Worm (Caenorhabditis elegans) whole organism, young adult: ENCODE data around the gene epg-9.
A peak's percentile ranks its signal among the peaks of the same experiment; 100 is the strongest.

Source experiments
- B0261.1 ChIP-seq: sonication (generic microtip); optimal IDR thresholded peaks from 2 replicates; lab custom pipeline; 2016; ENCODE audit warnings: mild to moderate bottlenecking, missing genetic modification characterization, moderate library complexity, missing compliant biosample characterization
- F23B12.7 ChIP-seq: sonication (generic microtip); optimal IDR thresholded peaks from 2 replicates; lab custom pipeline; 2017; ENCODE audit warnings: missing genetic modification characterization, mild to moderate bottlenecking, missing compliant biosample characterization, antibody characterized with exemption, moderate library complexity; ENCODE audit not compliant: insufficient read depth
- F55B11.4 ChIP-seq: sonication (generic microtip); optimal IDR thresholded peaks from 2 replicates; lab custom pipeline; 2016; ENCODE audit warnings: missing compliant biosample characterization, missing genetic modification characterization, borderline replicate concordance; ENCODE audit not compliant: insufficient read depth
- F57A8.1 ChIP-seq: fragments of 200-800 bp; sonication (Bioruptor generic); optimal IDR thresholded peaks from 2 replicates; lab custom pipeline; 2018; ENCODE audit warnings: mild to moderate bottlenecking, missing genetic modification characterization, moderate library complexity, missing compliant biosample characterization
- Y67H2A.10 ChIP-seq: fragments of 200-800 bp; sonication (Bioruptor generic); conservative IDR thresholded peaks from 2 replicates; pipeline ENCODE4 v1.3.6; 2022; ENCODE audit warnings: missing genetic modification reagents, missing genetic modification characterization, missing compliant biosample characterization
- Y79H2A.3 ChIP-seq: fragments of 200-800 bp; sonication (Bioruptor generic); conservative IDR thresholded peaks from 2 replicates; pipeline ENCODE4 v1.3.6; 2022; ENCODE audit warnings: missing genetic modification reagents, missing genetic modification characterization, missing compliant biosample characterization
- ZK185.1 ChIP-seq: sonication (generic microtip); optimal IDR thresholded peaks from 2 replicates; lab custom pipeline; 2016; ENCODE audit warnings: mild to moderate bottlenecking, missing genetic modification characterization, missing compliant biosample characterization; ENCODE audit not compliant: poor library complexity, severe bottlenecking
- aptf-3 ChIP-seq: fragments of 200-800 bp; sonication (Bioruptor generic); IDR thresholded peaks from 2 replicates; pipeline ENCODE4 v1.3.6; 2022; ENCODE audit warnings: missing genetic modification characterization, missing compliant biosample characterization
- atf-7 ChIP-seq: sonication (generic microtip); optimal IDR thresholded peaks from 2 replicates; lab custom pipeline; 2017; ENCODE audit warnings: mild to moderate bottlenecking, missing genetic modification characterization, missing compliant biosample characterization
- attf-3 ChIP-seq: fragments of 200-800 bp; sonication (Bioruptor generic); conservative IDR thresholded peaks from 2 replicates; pipeline ENCODE4 v1.3.6; 2022; ENCODE audit warnings: missing genetic modification reagents, missing genetic modification characterization, missing compliant biosample characterization
- attf-6 ChIP-seq: fragments of 200-800 bp; sonication (Bioruptor generic); IDR thresholded peaks from 2 replicates; pipeline ENCODE4 v1.3.6; 2022; ENCODE audit warnings: missing genetic modification reagents, missing genetic modification characterization, missing compliant biosample characterization
- bed-2 ChIP-seq: fragments of 200-800 bp; sonication (Bioruptor generic); IDR thresholded peaks from 2 replicates; pipeline ENCODE4 v1.3.6; 2022; ENCODE audit warnings: missing genetic modification reagents, missing genetic modification characterization, missing compliant biosample characterization
- ceh-27 ChIP-seq: fragments of 200-800 bp; sonication (Bioruptor generic); optimal IDR thresholded peaks from 2 replicates; lab custom pipeline; 2018; ENCODE audit warnings: mild to moderate bottlenecking, missing genetic modification characterization, moderate library complexity, missing compliant biosample characterization
- chd-7 ChIP-seq: sonication (generic microtip); optimal IDR thresholded peaks from 2 replicates; lab custom pipeline; 2016; ENCODE audit warnings: mild to moderate bottlenecking, missing genetic modification characterization, moderate library complexity, missing compliant biosample characterization
- dox-1 ChIP-seq: fragments of 200-800 bp; sonication (Bioruptor generic); IDR thresholded peaks from 2 replicates; pipeline ENCODE4 v1.3.6; 2022; ENCODE audit warnings: missing genetic modification reagents, missing genetic modification characterization, missing compliant biosample characterization
- dpl-1 ChIP-seq: fragments of 150-350 bp; optimal IDR thresholded peaks from 2 replicates; lab custom pipeline; 2014; ENCODE audit warnings: missing biosample characterization, missing genetic modification reagents, missing genetic modification characterization
- egl-18 ChIP-seq: fragments of 200-800 bp; sonication (Bioruptor generic); IDR thresholded peaks from 2 replicates; pipeline ENCODE4 v1.3.6; 2022; ENCODE audit warnings: missing genetic modification reagents, missing genetic modification characterization, missing compliant biosample characterization
- egrh-3 ChIP-seq: fragments of 200-800 bp; sonication (Bioruptor generic); IDR thresholded peaks from 2 replicates; pipeline ENCODE4 v1.3.6; 2022; ENCODE audit warnings: missing genetic modification reagents, missing genetic modification characterization, missing compliant biosample characterization
- him-1 ChIP-seq: sonication (generic microtip); optimal IDR thresholded peaks from 2 replicates; lab custom pipeline; 2016; ENCODE audit warnings: missing genotype, missing genetic modification reagents, missing genetic modification characterization, missing compliant biosample characterization
- hmg-20 ChIP-seq: fragments of 200-800 bp; sonication (Bioruptor generic); IDR thresholded peaks from 2 replicates; pipeline ENCODE4 v1.3.6; 2022; ENCODE audit warnings: missing genetic modification reagents, missing genetic modification characterization, missing compliant biosample characterization
- let-526 ChIP-seq: fragments of 200-800 bp; sonication (Bioruptor generic); IDR thresholded peaks from 2 replicates; pipeline ENCODE4 v1.3.6; 2022; ENCODE audit warnings: missing genetic modification reagents, missing genetic modification characterization, missing compliant biosample characterization
- let-607 ChIP-seq, 2 experiments: fragments of 200-800 bp in 1 of 2; sonication (Bioruptor generic) in 1 of 2; sonication (generic microtip) in 1 of 2; optimal IDR thresholded peaks; 2 replicates each; lab custom pipeline; 2016 to 2018; ENCODE audit warnings: mild to moderate bottlenecking in 2 of 2, missing compliant biosample characterization in 2 of 2, missing genetic modification characterization in 2 of 2, moderate library complexity in 2 of 2, missing genotype in 1 of 2
- lin-54 ChIP-seq: fragments of 200-800 bp; sonication (Bioruptor generic); optimal IDR thresholded peaks from 2 replicates; lab custom pipeline; 2018; ENCODE audit warnings: mild to moderate bottlenecking, missing genetic modification characterization, missing compliant biosample characterization
- madf-3 ChIP-seq: fragments of 200-800 bp; sonication (Bioruptor generic); IDR thresholded peaks from 2 replicates; pipeline ENCODE4 v1.3.6; 2022; ENCODE audit warnings: missing genetic modification reagents, missing genetic modification characterization, missing compliant biosample characterization
- madf-8 ChIP-seq: fragments of 200-800 bp; sonication (Bioruptor generic); conservative IDR thresholded peaks from 2 replicates; pipeline ENCODE4 v1.3.6; 2022; ENCODE audit warnings: missing genetic modification reagents, missing genetic modification characterization, missing compliant biosample characterization
- nfya-1 ChIP-seq: sonication (generic microtip); optimal IDR thresholded peaks from 2 replicates; lab custom pipeline; 2017; ENCODE audit warnings: antibody characterized with exemption, missing compliant biosample characterization, missing genetic modification characterization, borderline replicate concordance; ENCODE audit not compliant: insufficient read depth
- nfyb-1 ChIP-seq: fragments of 200-800 bp; sonication (Bioruptor generic); IDR thresholded peaks from 2 replicates; pipeline ENCODE4 v1.3.6; 2022; ENCODE audit warnings: missing genetic modification reagents, missing genetic modification characterization, missing compliant biosample characterization
- nhr-27 ChIP-seq: fragments of 200-800 bp; sonication (Bioruptor generic); optimal IDR thresholded peaks from 2 replicates; lab custom pipeline; 2018; ENCODE audit warnings: mild to moderate bottlenecking, missing genetic modification characterization, moderate library complexity, missing compliant biosample characterization
- nhr-80 ChIP-seq: sonication (generic microtip); optimal IDR thresholded peaks from 2 replicates; lab custom pipeline; 2016; ENCODE audit warnings: missing genetic modification characterization, missing compliant biosample characterization
- nhr-90 ChIP-seq: sonication (generic microtip); optimal IDR thresholded peaks from 2 replicates; lab custom pipeline; 2016; ENCODE audit warnings: missing genotype, mild to moderate bottlenecking, missing genetic modification characterization, missing compliant biosample characterization
- pbrm-1 ChIP-seq: fragments of 200-800 bp; sonication (Bioruptor generic); IDR thresholded peaks from 2 replicates; pipeline ENCODE4 v1.3.6; 2022; ENCODE audit warnings: missing genetic modification reagents, missing genetic modification characterization, missing compliant biosample characterization
- pha-4 ChIP-seq: fragments of 150-350 bp; sonication (generic microtip); optimal IDR thresholded peaks from 2 replicates; lab custom pipeline; 2014; ENCODE audit warnings: missing biosample characterization, missing genetic modification reagents, missing genetic modification characterization
- repo-1 ChIP-seq: sonication (generic microtip); optimal IDR thresholded peaks from 2 replicates; lab custom pipeline; 2017; ENCODE audit warnings: mild to moderate bottlenecking, missing genetic modification characterization, missing compliant biosample characterization
- rpc-1 ChIP-seq, 2 experiments: fragments of 150-350 bp in 1 of 2; sonication (generic microtip) in 1 of 2; optimal IDR thresholded peaks; 2 replicates each; lab custom pipeline; 2014 to 2018; ENCODE audit warnings: missing biosample characterization in 1 of 2, missing genetic modification characterization in 1 of 2, missing genetic modification reagents in 1 of 2, missing genotype in 1 of 2
- sdz-38 ChIP-seq: sonication (generic microtip); optimal IDR thresholded peaks from 2 replicates; lab custom pipeline; 2016; ENCODE audit warnings: missing genotype, missing genetic modification characterization, missing compliant biosample characterization
- sea-2 ChIP-seq: fragments of 200-800 bp; sonication (Bioruptor generic); IDR thresholded peaks from 2 replicates; pipeline ENCODE4 v1.3.6; 2022; ENCODE audit warnings: missing genetic modification characterization, missing compliant biosample characterization
- snpc-1.1 ChIP-seq: sonication (generic microtip); optimal IDR thresholded peaks from 2 replicates; lab custom pipeline; 2017; ENCODE audit warnings: missing genetic modification characterization, mild to moderate bottlenecking, missing compliant biosample characterization, antibody characterized with exemption, moderate library complexity, missing genotype, missing genetic modification reagents; ENCODE audit not compliant: insufficient read depth
- snpc-1.3 ChIP-seq: sonication (generic microtip); optimal IDR thresholded peaks from 2 replicates; lab custom pipeline; 2017; ENCODE audit warnings: missing genetic modification characterization, mild to moderate bottlenecking, missing compliant biosample characterization, antibody characterized with exemption, moderate library complexity, missing genotype, missing genetic modification reagents; ENCODE audit not compliant: insufficient read depth
- snpc-3.4 ChIP-seq: sonication (generic microtip); optimal IDR thresholded peaks from 2 replicates; lab custom pipeline; 2017; ENCODE audit warnings: missing genetic modification characterization, mild to moderate bottlenecking, missing compliant biosample characterization, antibody characterized with exemption, moderate library complexity, missing genotype, missing genetic modification reagents
- snpc-4 ChIP-seq, 5 experiments: fragments of 150-350 bp in 1 of 5; sonication (generic microtip) in 4 of 5; optimal IDR thresholded peaks; 2 replicates each; lab custom pipeline; 2014 to 2018; ENCODE audit warnings: missing genetic modification characterization in 5 of 5, missing biosample characterization in 3 of 5, antibody characterized with exemption in 2 of 5, mild to moderate bottlenecking in 2 of 5, missing compliant biosample characterization in 2 of 5, missing genotype in 2 of 5, moderate library complexity in 2 of 5, missing genetic modification reagents in 1 of 5
- somi-1 ChIP-seq: fragments of 200-800 bp; sonication (Bioruptor generic); optimal IDR thresholded peaks from 2 replicates; lab custom pipeline; 2018; ENCODE audit warnings: mild to moderate bottlenecking, missing genetic modification characterization, missing compliant biosample characterization
- sptf-2 ChIP-seq: fragments of 200-800 bp; sonication (Bioruptor generic); optimal IDR thresholded peaks from 2 replicates; lab custom pipeline; 2018; ENCODE audit warnings: mild to moderate bottlenecking, missing genetic modification characterization, missing compliant biosample characterization
- xnd-1 ChIP-seq: sonication (generic microtip); optimal IDR thresholded peaks from 2 replicates; lab custom pipeline; 2016; ENCODE audit warnings: missing genotype, missing genetic modification reagents, missing genetic modification characterization, missing compliant biosample characterization
- ztf-25 ChIP-seq: fragments of 200-800 bp; sonication (Bioruptor generic); IDR thresholded peaks from 2 replicates; pipeline ENCODE4 v1.3.6; 2022; ENCODE audit warnings: missing genetic modification reagents, missing genetic modification characterization, missing compliant biosample characterization

Gene epg-9

ce11 chrIV:2601988-2602861 is 1.3 kb downstream of the epg-9 start (continued):
- TF ChIP-seq attf-3 (GFP tag; lab: Robert Waterston, UW) (peak; percentile 63), Y67H2A.10 (peak; percentile 98), rpc-1 (optimal IDR thresholded peaks at IDR 0.05; lab: Kevin White, UChicago) (no peak), rpc-1 (tag; optimal IDR thresholded peaks at IDR 0.05; lab: Kevin White, UChicago) (no peak), snpc-1.3 (tag; lab: Kevin White, UChicago) (no peak), B0261.1 (tag; lab: Kevin White, UChicago) (peak; percentile 19), ZK185.1 (tag; lab: Kevin White, UChicago) (peak; percentile 94), sea-2 (peak; percentile 97), sdz-38 (tag; lab: Kevin White, UChicago) (no peak), pbrm-1 (peak; percentile 96), F57A8.1 (GFP tag; lab: Kevin White, UChicago) (no peak)

- TF ChIP-seq snpc-1.1 (tag; lab: Kevin White, UChicago) (no peak), madf-3 (GFP tag; lab: Robert Waterston, UW) (no peak), Y79H2A.3 (GFP tag; lab: Robert Waterston, UW) (no peak), nhr-27 (no peak), snpc-3.4 (tag; lab: Kevin White, UChicago) (no peak), nhr-90 (tag; lab: Kevin White, UChicago) (no peak), ztf-25 (GFP tag; lab: Robert Waterston, UW) (no peak), bed-2 (GFP tag; lab: Robert Waterston, UW) (no peak), let-526 (GFP tag; lab: Robert Waterston, UW) (no peak; the same call in 1 of the 2 replicates), him-1 (tag; lab: Kevin White, UChicago) (no peak), nfyb-1 (GFP tag; lab: Robert Waterston, UW) (no peak), dpl-1 (GFP tag; lab: Kevin White, UChicago) (no peak), nhr-80 (tag; lab: Kevin White, UChicago) (no peak), F23B12.7 (tag; lab: Kevin White, UChicago) (no peak), atf-7 (tag; lab: Kevin White, UChicago) (no peak), sptf-2 (GFP tag; lab: Kevin White, UChicago) (peak; percentile 32), aptf-3 (GFP tag; lab: Robert Waterston, UW) (no peak), chd-7 (tag; lab: Kevin White, UChicago) (peak; percentile 77), egl-18 (GFP tag; lab: Robert Waterston, UW) (no peak), ceh-27 (GFP tag; lab: Kevin White, UChicago) (no peak), egrh-3 (GFP tag; lab: Robert Waterston, UW) (peak; percentile 45; the same call in 1 of the 2 replicates), xnd-1 (tag; lab: Kevin White, UChicago) (no peak), snpc-4 (GFP tag; optimal IDR thresholded peaks at IDR 0.05; lab: Kevin White, UChicago) (no peak), snpc-4 (tag; optimal IDR thresholded peaks at IDR 0.05; lab: Kevin White, UChicago) (no peak), pha-4 (tag; lab: Kevin White, UChicago) (no peak), somi-1 (GFP tag; lab: Kevin White, UChicago) (no peak), repo-1 (no peak), nfya-1 (tag; lab: Kevin White, UChicago) (no peak), attf-6 (no peak), B0261.1 (tag; lab: Kevin White, UChicago) (no peak), dox-1 (GFP tag; lab: Robert Waterston, UW) (no peak), hmg-20 (GFP tag; lab: Robert Waterston, UW) (no peak), madf-8 (GFP tag; lab: Robert Waterston, UW) (0 out of 2 replicates have a peak, but pooled peaks have one; percentile 8), F55B11.4 (tag; lab: Kevin White, UChicago) (no peak), let-607 (tag; optimal IDR thresholded peaks at IDR 0.05; lab: Kevin White, UChicago) (peak in 1 of 2 experiments; percentile 11), lin-54 (GFP tag; lab: Kevin White, UChicago) (no peak)
Observed at ce11 chrIV:2602862-2603189, 1.9 kb downstream of the epg-9 start.
